Worm (Caenorhabditis elegans) whole organism, L2 larva: Measurements from ENCODE around the gene Y56A3A.33.

Experiments
- C34F6.9 ChIP-seq: fragments of 150-350 bp; optimal IDR thresholded peaks from 2 replicates; lab custom pipeline; 2014; ENCODE audit warnings: missing biosample characterization, missing genetic modification characterization
- F13H6.1 ChIP-seq: sonication (generic microtip); optimal IDR thresholded peaks from 2 replicates; lab custom pipeline; 2016; ENCODE audit warnings: missing genetic modification characterization, missing compliant biosample characterization
- R02D3.7 ChIP-seq: fragments of 150-350 bp; optimal IDR thresholded peaks from 2 replicates; lab custom pipeline; 2014; ENCODE audit warnings: missing biosample characterization, missing genetic modification characterization
- Y55F3AM.14 ChIP-seq: fragments of 200-800 bp; sonication (Bioruptor generic); optimal IDR thresholded peaks from 2 replicates; lab custom pipeline; 2018; ENCODE audit warnings: mild to moderate bottlenecking, missing genetic modification characterization, missing compliant biosample characterization
- ZK546.5 ChIP-seq: sonication (generic microtip); optimal IDR thresholded peaks from 2 replicates; lab custom pipeline; 2017; ENCODE audit warnings: missing biosample characterization, missing genetic modification characterization
- alr-1 ChIP-seq: fragments of 150-350 bp; optimal IDR thresholded peaks from 2 replicates; lab custom pipeline; 2014; ENCODE audit warnings: missing biosample characterization, missing genetic modification characterization
- aly-2 ChIP-seq: fragments of 150-350 bp; optimal IDR thresholded peaks from 2 replicates; lab custom pipeline; 2014; ENCODE audit warnings: missing biosample characterization, missing genetic modification characterization
- ama-1 ChIP-seq: fragments of 150-350 bp; optimal IDR thresholded peaks from 2 replicates; lab custom pipeline; 2018; ENCODE audit warnings: inconsistent platforms
- blmp-1 ChIP-seq: sonication (generic microtip); optimal IDR thresholded peaks from 2 replicates; lab custom pipeline; 2017; ENCODE audit warnings: missing genetic modification characterization, mild to moderate bottlenecking, missing compliant biosample characterization, antibody characterized with exemption, moderate library complexity; ENCODE audit not compliant: insufficient read depth
- ceh-16 ChIP-seq: fragments of 150-350 bp; optimal IDR thresholded peaks from 2 replicates; lab custom pipeline; 2014; ENCODE audit warnings: missing biosample characterization, missing genetic modification characterization
- ceh-82 ChIP-seq: fragments of 150-350 bp; optimal IDR thresholded peaks from 2 replicates; lab custom pipeline; 2014; ENCODE audit warnings: missing biosample characterization, missing genetic modification characterization
- crh-2 ChIP-seq: sonication (generic microtip); optimal IDR thresholded peaks from 2 replicates; lab custom pipeline; 2017; ENCODE audit warnings: missing biosample characterization, missing genetic modification characterization
- dmd-4 ChIP-seq: sonication (generic microtip); optimal IDR thresholded peaks from 2 replicates; lab custom pipeline; 2017; ENCODE audit warnings: missing biosample characterization, missing genetic modification characterization
- egl-27 ChIP-seq: sonication (generic microtip); optimal IDR thresholded peaks from 3 replicates; lab custom pipeline; 2017; ENCODE audit warnings: missing biosample characterization, missing genetic modification reagents, missing genetic modification characterization
- elt-1 ChIP-seq: fragments of 150-350 bp; optimal IDR thresholded peaks from 2 replicates; lab custom pipeline; 2014; ENCODE audit warnings: missing biosample characterization, missing genetic modification characterization
- gmeb-1 ChIP-seq: fragments of 150-350 bp; optimal IDR thresholded peaks from 2 replicates; lab custom pipeline; 2014; ENCODE audit warnings: missing biosample characterization, missing genetic modification characterization
- lin-11 ChIP-seq: fragments of 150-350 bp; sonication (generic microtip); optimal IDR thresholded peaks from 2 replicates; lab custom pipeline; 2014; ENCODE audit warnings: missing biosample characterization, missing genetic modification characterization, inconsistent platforms, mixed read lengths
- lin-13 ChIP-seq: fragments of 150-350 bp; optimal IDR thresholded peaks from 2 replicates; lab custom pipeline; 2014; ENCODE audit warnings: missing biosample characterization, missing genetic modification reagents, missing genetic modification characterization
- lin-39 ChIP-seq: fragments of 150-350 bp; optimal IDR thresholded peaks from 2 replicates; lab custom pipeline; 2014; ENCODE audit warnings: missing biosample characterization, missing genetic modification reagents, missing genetic modification characterization
- lsy-2 ChIP-seq, 2 experiments: fragments of 150-350 bp in 1 of 2; sonication (generic microtip) in 1 of 2; optimal IDR thresholded peaks; 2 replicates each; lab custom pipeline; 2014 to 2017; ENCODE audit warnings: missing biosample characterization in 2 of 2, missing genetic modification characterization in 2 of 2
- mab-5 ChIP-seq: fragments of 150-350 bp; optimal IDR thresholded peaks from 2 replicates; lab custom pipeline; 2014; ENCODE audit warnings: missing biosample characterization, missing genetic modification characterization
- mdl-1 ChIP-seq, 2 experiments: fragments of 150-350 bp in 1 of 2; sonication (generic microtip) in 1 of 2; optimal IDR thresholded peaks; 2 replicates each; lab custom pipeline; 2017; ENCODE audit warnings: missing biosample characterization in 2 of 2, missing genetic modification characterization in 2 of 2
- nhr-10 ChIP-seq: sonication (generic microtip); optimal IDR thresholded peaks from 2 replicates; lab custom pipeline; 2017; ENCODE audit warnings: missing biosample characterization, missing genetic modification characterization
- nhr-11 ChIP-seq: fragments of 150-350 bp; optimal IDR thresholded peaks from 2 replicates; lab custom pipeline; 2014; ENCODE audit warnings: missing biosample characterization, missing genetic modification characterization
- nhr-129 ChIP-seq: fragments of 150-350 bp; optimal IDR thresholded peaks from 2 replicates; lab custom pipeline; 2014; ENCODE audit warnings: missing biosample characterization, missing genetic modification characterization
- nhr-21 ChIP-seq: fragments of 150-350 bp; optimal IDR thresholded peaks from 2 replicates; lab custom pipeline; 2014; ENCODE audit warnings: missing biosample characterization, missing genetic modification characterization
- nhr-237 ChIP-seq: fragments of 150-350 bp; optimal IDR thresholded peaks from 2 replicates; lab custom pipeline; 2014; ENCODE audit warnings: missing biosample characterization, missing genetic modification characterization
- nhr-25 ChIP-seq: fragments of 150-350 bp; sonication (generic microtip); optimal IDR thresholded peaks from 3 replicates; lab custom pipeline; 2014; ENCODE audit warnings: missing biosample characterization, missing genetic modification characterization
- nhr-6 ChIP-seq: fragments of 150-350 bp; optimal IDR thresholded peaks from 2 replicates; lab custom pipeline; 2014; ENCODE audit warnings: missing biosample characterization, missing genetic modification characterization
- nhr-77 ChIP-seq: fragments of 150-350 bp; optimal IDR thresholded peaks from 2 replicates; lab custom pipeline; 2014; ENCODE audit warnings: missing biosample characterization, missing genetic modification characterization
- peb-1 ChIP-seq: fragments of 150-350 bp; optimal IDR thresholded peaks from 2 replicates; lab custom pipeline; 2014; ENCODE audit warnings: missing biosample characterization, missing genetic modification characterization
- sem-4 ChIP-seq: fragments of 150-350 bp; optimal IDR thresholded peaks from 2 replicates; lab custom pipeline; 2014; ENCODE audit warnings: missing biosample characterization, missing genetic modification reagents, missing genetic modification characterization
- skn-1 ChIP-seq: sonication (generic microtip); optimal IDR thresholded peaks from 2 replicates; lab custom pipeline; 2017; ENCODE audit warnings: missing biosample characterization, missing genetic modification characterization
- sma-3 ChIP-seq: sonication (generic microtip); optimal IDR thresholded peaks from 2 replicates; lab custom pipeline; 2016; ENCODE audit warnings: missing genetic modification reagents, missing genetic modification characterization, missing compliant biosample characterization
- sma-9 ChIP-seq, 2 experiments: fragments of 150-350 bp in 1 of 2; sonication (generic microtip) in 1 of 2; optimal IDR thresholded peaks; 2 replicates each; lab custom pipeline; 2014 to 2016; ENCODE audit warnings: missing genetic modification characterization in 2 of 2, mild to moderate bottlenecking in 1 of 2, missing biosample characterization in 1 of 2, missing compliant biosample characterization in 1 of 2, missing genetic modification reagents in 1 of 2, moderate library complexity in 1 of 2
- snpc-4 ChIP-seq: fragments of 150-350 bp; optimal IDR thresholded peaks from 2 replicates; lab custom pipeline; 2014; ENCODE audit warnings: missing biosample characterization, missing genetic modification characterization
- unc-39 ChIP-seq: fragments of 150-350 bp; optimal IDR thresholded peaks from 2 replicates; lab custom pipeline; 2014; ENCODE audit warnings: missing biosample characterization, missing genetic modification characterization
- unc-55 ChIP-seq: fragments of 150-350 bp; sonication (generic microtip); optimal IDR thresholded peaks from 3 replicates; lab custom pipeline; 2014; ENCODE audit warnings: missing biosample characterization, missing genetic modification reagents, missing genetic modification characterization
- unc-62 ChIP-seq: fragments of 150-350 bp; optimal IDR thresholded peaks from 2 replicates; lab custom pipeline; 2014; ENCODE audit warnings: missing biosample characterization, missing genetic modification reagents, missing genetic modification characterization
- ztf-1 ChIP-seq: fragments of 200-800 bp; sonication (Bioruptor generic); conservative IDR thresholded peaks from 2 replicates; pipeline ENCODE4 v1.3.6; 2022; ENCODE audit warnings: missing genetic modification characterization, missing compliant biosample characterization
- ztf-11 ChIP-seq: sonication (generic microtip); optimal IDR thresholded peaks from 2 replicates; lab custom pipeline; 2017; ENCODE audit warnings: missing biosample characterization, missing genetic modification characterization
- ztf-4 ChIP-seq: fragments of 150-350 bp; optimal IDR thresholded peaks from 2 replicates; lab custom pipeline; 2014; ENCODE audit warnings: missing biosample characterization, missing genetic modification characterization

Y56A3A.33 gene

DNA sequence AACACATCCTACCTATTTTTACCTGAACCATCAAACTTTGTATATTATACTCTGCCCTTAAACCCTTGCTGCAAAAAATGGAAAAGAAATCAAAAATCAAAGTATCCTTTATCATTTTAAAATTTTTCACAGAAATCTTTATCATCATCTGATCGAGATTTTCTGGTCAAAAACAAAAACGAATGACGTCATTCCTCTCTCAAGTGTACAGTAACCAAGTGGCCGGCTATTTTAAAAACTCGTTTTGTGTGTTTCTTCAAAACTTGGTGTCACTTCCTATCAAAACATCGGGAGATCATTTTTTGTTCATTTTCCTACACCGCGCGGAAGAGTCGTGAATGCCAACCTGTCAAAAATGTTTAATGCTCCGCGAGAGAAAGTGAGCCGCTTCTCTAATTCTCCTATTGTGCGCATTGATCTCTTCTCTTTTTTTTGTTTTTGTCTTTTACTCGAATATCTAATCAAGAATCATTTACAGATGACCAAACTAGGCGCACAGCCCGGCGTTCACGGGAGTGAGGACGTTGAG lies 17.4 kb upstream of the Y56A3A.33 start, which contains the start of gene brp-1:
brp-1 (plus strand) TSS at position 479 of the 529 bp plus-strand sequence.
- TF ChIP-seq dmd-4 (tag; lab: Kevin White, UChicago) (no peak), ceh-82 (tag; lab: Kevin White, UChicago) (no peak), nhr-25 (tag; lab: Kevin White, UChicago) (peak; percentile 2), F13H6.1 (tag; lab: Kevin White, UChicago) (no peak), nhr-10 (tag; lab: Kevin White, UChicago) (no peak), skn-1 (no peak), nhr-237 (no peak), R02D3.7 (tag; lab: Kevin White, UChicago) (no peak), peb-1 (no peak), alr-1 (tag; lab: Kevin White, UChicago) (no peak), nhr-129 (peak; percentile 0), sem-4 (tag; lab: Kevin White, UChicago) (no peak), mab-5 (no peak), lin-13 (GFP tag; lab: Kevin White, UChicago) (no peak), gmeb-1 (peak; percentile 17), lsy-2 (tag; optimal IDR thresholded peaks at IDR 0.05; lab: Kevin White, UChicago) (peak in 1 of 2 experiments; percentile 26), sma-3 (GFP tag; lab: Kevin White, UChicago) (peak; percentile 14), ama-1 (lab: Kevin White, UChicago) (no peak), mdl-1 (tag; optimal IDR thresholded peaks at IDR 0.05; lab: Kevin White, UChicago) (no peak), ztf-1 (GFP tag; lab: Robert Waterston, UW) (no peak), Y55F3AM.14 (no peak), ztf-11 (tag; lab: Kevin White, UChicago) (no peak), snpc-4 (no peak), nhr-21 (tag; lab: Kevin White, UChicago) (no peak), unc-62 (GFP tag; lab: Kevin White, UChicago) (no peak), lin-39 (no peak), blmp-1 (tag; lab: Kevin White, UChicago) (peak; percentile 12)
- TF ChIP-seq, all 48 proteins: peak for 6

ce11 chrIII:12017999-12018398 lies 15.2 kb upstream of the Y56A3A.33 start:
- peak; percentile 55 for TF ChIP-seq ama-1 (lab: Kevin White, UChicago)
- peak; percentile 30 for TF ChIP-seq nhr-25 (tag; lab: Kevin White, UChicago)
- no peak for TF ChIP-seq peb-1
- no peak for TF ChIP-seq ztf-4 (tag; lab: Kevin White, UChicago)
- TF ChIP-seq ceh-16 (tag; lab: Kevin White, UChicago), result no peak
- no peak for TF ChIP-seq nhr-21 (tag; lab: Kevin White, UChicago)
- TF ChIP-seq unc-55 (GFP tag; lab: Kevin White, UChicago), result no peak

DNA sequence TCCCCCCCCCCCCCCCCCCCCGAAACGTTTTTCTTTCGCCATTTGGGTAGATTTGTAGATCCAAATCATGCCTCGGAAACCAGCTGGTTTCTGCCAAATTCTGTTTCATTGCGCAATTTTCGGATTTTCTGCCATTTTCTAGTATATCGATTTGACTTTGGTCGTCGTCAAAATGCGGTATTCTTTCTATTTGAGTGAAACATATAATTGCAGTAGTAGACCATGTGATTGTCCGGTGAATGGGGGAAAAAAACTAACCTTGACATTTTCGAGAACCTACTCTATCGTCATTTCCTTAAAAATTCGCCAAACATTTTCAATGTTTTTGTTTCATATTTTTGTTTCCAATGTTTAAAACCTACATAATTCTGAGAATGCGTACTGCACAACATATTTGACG lies 12.9 kb upstream of the Y56A3A.33 start:
- TF ChIP-seq nhr-129 (peak; percentile 46), sma-9 (GFP tag; optimal IDR thresholded peaks at IDR 0.05; lab: Kevin White, UChicago) (peak; percentile 15), sma-9 (tag; optimal IDR thresholded peaks at IDR 0.05; lab: Kevin White, UChicago) (no peak), mdl-1 (tag; optimal IDR thresholded peaks at IDR 0.05; lab: Kevin White, UChicago) (no peak), peb-1 (no peak), ceh-16 (tag; lab: Kevin White, UChicago) (no peak), C34F6.9 (tag; lab: Kevin White, UChicago) (no peak), aly-2 (no peak), crh-2 (tag; lab: Kevin White, UChicago) (no peak), nhr-6 (tag; lab: Kevin White, UChicago) (no peak), egl-27 (tag; lab: Kevin White, UChicago) (no peak), nhr-25 (tag; lab: Kevin White, UChicago) (peak; percentile 77), lsy-2 (tag; optimal IDR thresholded peaks at IDR 0.05; lab: Kevin White, UChicago) (no peak), nhr-10 (tag; lab: Kevin White, UChicago) (no peak), sma-3 (GFP tag; lab: Kevin White, UChicago) (peak; percentile 34), lin-39 (no peak), skn-1 (no peak), nhr-11 (tag; lab: Kevin White, UChicago) (no peak), dmd-4 (tag; lab: Kevin White, UChicago) (no peak), snpc-4 (no peak), sem-4 (tag; lab: Kevin White, UChicago) (no peak), lin-11 (tag; lab: Kevin White, UChicago) (no peak), blmp-1 (tag; lab: Kevin White, UChicago) (peak; percentile 17), nhr-77 (tag; lab: Kevin White, UChicago) (no peak), unc-62 (GFP tag; lab: Kevin White, UChicago) (no peak), alr-1 (tag; lab: Kevin White, UChicago) (no peak), ztf-1 (GFP tag; lab: Robert Waterston, UW) (no peak), elt-1 (tag; lab: Kevin White, UChicago) (no peak), Y55F3AM.14 (no peak), ceh-82 (tag; lab: Kevin White, UChicago) (no peak), nhr-21 (tag; lab: Kevin White, UChicago) (no peak), ZK546.5 (tag; lab: Kevin White, UChicago) (no peak), unc-39 (tag; lab: Kevin White, UChicago) (no peak)
